Fruit fly (Drosophila melanogaster) whole organism, wandering third instar larva: ENCODE measurements around the gene dsx-c73A.

Experiments used
- Dfd ChIP-seq: fragments of >200 bp; optimal IDR thresholded peaks from 2 replicates; lab custom pipeline; 2017; ENCODE audit warnings: missing biosample characterization, missing genetic modification characterization
- HLH106 ChIP-seq: fragments of 200-800 bp; optimal IDR thresholded peaks from 3 replicates; lab custom pipeline; 2019; ENCODE audit warnings: missing biosample characterization, mild to moderate bottlenecking, missing genetic modification characterization, moderate library complexity
- OdsH ChIP-seq: fragments of 200-800 bp; sonication (Bioruptor generic); optimal IDR thresholded peaks from 2 replicates; lab custom pipeline; 2016; ENCODE audit warnings: missing biosample characterization, mild to moderate bottlenecking, missing genetic modification characterization
- br ChIP-seq: fragments of 200-800 bp; sonication (Bioruptor generic); optimal IDR thresholded peaks from 2 replicates; lab custom pipeline; 2016; ENCODE audit warnings: missing biosample characterization, missing genetic modification characterization
- foxo ChIP-seq, 2 experiments: fragments of 200-800 bp; sonication (Bioruptor generic); optimal IDR thresholded peaks; 2 replicates in 1 of 2; 3 replicates in 1 of 2; lab custom pipeline; 2016 to 2017; ENCODE audit warnings: missing biosample characterization in 2 of 2, missing genetic modification characterization in 2 of 2
- woc ChIP-seq: sonication (Bioruptor generic); optimal IDR thresholded peaks from 2 replicates; lab custom pipeline; 2016; ENCODE audit warnings: missing biosample characterization, mild to moderate bottlenecking, missing genetic modification characterization

DNA sequence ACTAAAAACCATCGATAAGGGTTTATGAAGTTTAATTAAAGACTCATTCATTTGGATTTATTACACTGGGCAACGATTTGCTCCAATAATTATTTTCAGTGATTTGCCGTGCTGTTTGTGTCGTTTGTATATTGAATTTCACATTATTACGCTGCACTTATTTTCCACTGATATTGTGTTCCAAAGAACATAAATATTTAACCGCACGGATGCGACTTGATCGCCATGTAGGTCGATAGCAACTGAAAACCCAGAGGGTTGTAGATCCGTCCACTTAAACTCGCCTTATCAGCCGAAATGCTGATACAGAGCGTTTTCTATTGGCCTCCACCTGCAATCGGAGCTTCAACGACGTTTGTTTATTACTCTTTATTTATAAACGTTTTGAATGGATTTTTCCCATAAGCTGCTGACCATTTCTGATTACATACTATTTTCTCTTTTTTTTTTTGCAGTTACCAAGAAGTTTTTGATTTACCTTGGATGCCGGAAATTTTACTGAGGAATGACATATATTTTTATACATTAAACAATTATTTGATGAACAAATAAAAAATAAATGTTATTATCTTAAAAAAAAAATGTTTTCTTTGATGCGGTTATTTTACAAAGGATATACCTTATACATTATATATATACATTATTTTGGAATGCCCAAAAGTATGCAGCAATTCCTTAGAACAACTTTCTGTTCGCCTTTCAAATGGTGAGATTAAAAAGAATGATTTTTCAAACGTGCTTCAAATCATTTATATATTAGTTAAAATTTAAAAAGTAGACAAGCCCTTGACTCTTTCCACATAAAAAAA is 44.4 kb upstream of the dsx-c73A start, which contains the start of gene CG42514:
- TF ChIP-seq br (GFP tag; lab: Kevin White, UChicago) (no peak), OdsH (GFP tag; lab: Kevin White, UChicago) (no peak), woc (GFP tag; lab: Kevin White, UChicago) (no peak), foxo (GFP tag; optimal IDR thresholded peaks at IDR 0.05; lab: Kevin White, UChicago) (no peak), HLH106 (no peak), Dfd (GFP tag; lab: Kevin White, UChicago) (no peak)
